Worm (Caenorhabditis elegans) whole organism, mixed stage, embryonic: ENCODE measurements around the gene F38G1.3.

Experiments used
- blmp-1 ChIP-seq: fragments of 150-350 bp; optimal IDR thresholded peaks from 2 replicates; lab custom pipeline; 2014; ENCODE audit warnings: missing biosample characterization, missing genetic modification characterization
- ceh-43 ChIP-seq: fragments of 200-800 bp; sonication (Bioruptor generic); optimal IDR thresholded peaks from 2 replicates; lab custom pipeline; 2018; ENCODE audit warnings: mild to moderate bottlenecking, missing genetic modification characterization, moderate library complexity, missing compliant biosample characterization
- ces-1 ChIP-seq: fragments of 150-350 bp; optimal IDR thresholded peaks from 2 replicates; lab custom pipeline; 2014; ENCODE audit warnings: missing biosample characterization, missing genetic modification reagents, missing genetic modification characterization
- elt-3 ChIP-seq: fragments of 150-350 bp; optimal IDR thresholded peaks from 2 replicates; lab custom pipeline; 2014; ENCODE audit warnings: missing biosample characterization, missing genetic modification characterization
- ham-2 ChIP-seq: fragments of 200-800 bp; sonication (Bioruptor generic); optimal IDR thresholded peaks from 2 replicates; lab custom pipeline; 2018; ENCODE audit warnings: mild to moderate bottlenecking, missing genetic modification characterization, missing compliant biosample characterization
- lin-13 ChIP-seq: fragments of 150-350 bp; optimal IDR thresholded peaks from 2 replicates; lab custom pipeline; 2014; ENCODE audit warnings: missing biosample characterization, missing genetic modification characterization
- mep-1 ChIP-seq: fragments of 150-350 bp; optimal IDR thresholded peaks from 2 replicates; lab custom pipeline; 2017; ENCODE audit warnings: missing biosample characterization, missing genetic modification reagents, missing genetic modification characterization, inconsistent platforms
- nhr-12 ChIP-seq: fragments of 150-350 bp; optimal IDR thresholded peaks from 2 replicates; lab custom pipeline; 2014; ENCODE audit warnings: missing biosample characterization, missing genetic modification characterization
- nhr-237 ChIP-seq: fragments of 150-350 bp; optimal IDR thresholded peaks from 2 replicates; lab custom pipeline; 2014; ENCODE audit warnings: missing biosample characterization, missing genetic modification characterization
- nhr-76 ChIP-seq: sonication (generic microtip); optimal IDR thresholded peaks from 2 replicates; lab custom pipeline; 2017; ENCODE audit warnings: missing biosample characterization, missing genetic modification characterization
- pha-4 ChIP-seq: fragments of 150-350 bp; optimal IDR thresholded peaks from 2 replicates; lab custom pipeline; 2018; ENCODE audit warnings: missing biosample characterization, missing genetic modification reagents, missing genetic modification characterization
- unc-62 ChIP-seq: fragments of 150-350 bp; optimal IDR thresholded peaks from 2 replicates; lab custom pipeline; 2014; ENCODE audit warnings: missing biosample characterization, missing genetic modification reagents, missing genetic modification characterization
- zip-8 ChIP-seq: fragments of 150-350 bp; optimal IDR thresholded peaks from 2 replicates; lab custom pipeline; 2014; ENCODE audit warnings: missing biosample characterization, missing genetic modification characterization

DNA sequence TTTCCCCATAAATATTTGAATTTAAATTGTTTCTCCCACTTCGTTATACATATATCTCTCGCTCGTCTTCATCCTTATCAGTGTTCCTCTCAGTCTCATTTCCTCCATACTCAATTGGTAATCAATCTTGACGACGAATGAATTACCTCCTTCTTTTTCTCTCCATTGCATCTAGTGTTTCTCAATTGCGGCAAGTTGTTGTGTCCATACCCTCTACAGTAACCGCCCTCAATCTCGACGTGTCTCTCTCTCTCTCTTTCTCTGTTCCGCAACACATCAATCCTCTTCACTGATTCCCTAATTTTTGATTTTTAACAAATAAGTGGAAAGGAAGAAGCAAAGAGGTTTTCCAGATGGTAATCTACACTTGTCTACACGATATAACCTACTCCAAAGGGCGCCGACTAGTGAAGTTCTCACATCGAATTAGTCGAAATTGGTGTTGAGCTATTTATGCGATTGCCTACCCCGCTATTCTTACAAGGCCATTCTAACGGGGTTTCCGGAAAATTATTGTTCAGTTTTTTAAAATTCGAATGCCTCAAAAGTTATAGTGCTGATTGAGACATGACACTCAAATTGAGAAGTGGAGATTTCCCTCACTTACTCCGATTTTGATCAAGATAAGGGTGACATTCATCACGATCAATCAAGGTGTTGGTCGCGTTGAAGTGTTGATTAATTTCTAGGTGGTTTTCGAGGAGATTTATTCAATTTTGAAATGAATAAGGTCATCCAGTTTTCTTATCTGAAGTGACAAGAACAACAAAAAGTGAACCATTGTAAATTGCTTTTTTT is 27.9 kb downstream of the F38G1.3 start:
- TF ChIP-seq ces-1 (no peak), pha-4 (no peak), ham-2 (GFP tag; lab: Kevin White, UChicago) (no peak), elt-3 (tag; lab: Kevin White, UChicago) (no peak), unc-62 (GFP tag; lab: Kevin White, UChicago) (no peak), ceh-43 (GFP tag; lab: Kevin White, UChicago) (no peak), blmp-1 (tag; lab: Kevin White, UChicago) (no peak), mep-1 (no peak), nhr-12 (tag; lab: Kevin White, UChicago) (no peak), lin-13 (tag; lab: Kevin White, UChicago) (no peak), nhr-76 (no peak), zip-8 (tag; lab: Kevin White, UChicago) (no peak), nhr-237 (tag; lab: Kevin White, UChicago) (no peak)
